Fruit fly (Drosophila melanogaster) S2 (cell line): ENCODE data around the gene CG10657.

Source experiments
- CG8478 ChIP-seq: fragments of >200 bp; optimal IDR thresholded peaks from 2 replicates; lab custom pipeline; 2018
- CTCF ChIP-seq, 2 experiments: fragments of >200 bp; optimal IDR thresholded peaks; 2 replicates each; lab custom pipeline; 2018

- TF ChIP-seq CG8478 (lab: Kevin White, UChicago) (no peak), CTCF (optimal IDR thresholded peaks at IDR 0.05; lab: Kevin White, UChicago) (no peak)
These were observed 42.0 kb downstream of the CG10657 start for dm6 chr3L:12455034-12455433.
